Worm (Caenorhabditis elegans): ENCODE results near the gene T16A1.4.

The T16A1.4 gene

DNA sequence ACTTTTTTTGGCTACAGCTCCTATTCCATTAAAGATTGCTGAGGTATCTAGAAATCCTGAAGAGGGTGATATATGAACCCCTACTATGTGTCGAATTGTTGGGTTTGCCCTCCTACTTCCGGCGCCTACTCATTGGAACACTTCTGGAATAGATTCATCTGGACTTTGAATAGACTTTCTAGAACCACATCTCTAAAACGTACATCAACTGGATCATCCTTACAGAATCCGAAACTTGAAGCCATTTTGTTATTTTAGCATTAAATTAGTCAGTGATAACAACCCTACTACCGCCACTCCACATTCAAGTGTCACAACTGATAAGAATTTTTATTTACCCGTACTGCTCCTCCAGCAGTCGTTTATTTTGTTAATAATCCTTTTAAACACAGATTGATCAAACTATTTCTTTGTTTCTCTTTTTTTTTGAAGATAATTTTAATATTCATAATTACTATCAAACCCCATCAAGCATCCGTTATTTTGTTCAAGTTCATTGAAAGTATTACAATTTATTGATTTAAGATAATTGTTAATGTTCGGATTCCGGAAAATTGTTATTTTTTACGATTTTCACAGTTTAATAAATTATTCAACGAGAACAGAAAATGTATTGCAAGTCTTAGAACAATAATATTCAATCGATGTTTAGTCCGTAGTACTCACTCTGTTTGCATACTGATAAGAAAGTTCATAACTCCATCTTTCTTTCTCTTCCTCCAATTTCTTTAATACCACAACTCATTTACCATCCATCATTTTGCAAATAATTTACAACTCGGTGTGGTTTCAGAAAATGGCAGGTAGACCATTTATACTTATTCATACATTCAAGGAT is 18.0 kb downstream of the T16A1.4 start, which contains the start of gene math-42:
math-42 (plus strand) TSS at position 788 of the 838 bp plus-strand sequence.
- TF ChIP-seq ceh-91 (GFP tag; IDR thresholded peaks at IDR 0.05) (no peak), F57C9.4 (tag; optimal IDR thresholded peaks at IDR 0.05) (no peak), F57A8.1 (GFP tag; optimal IDR thresholded peaks at IDR 0.05) (no peak), nhr-80 (tag; optimal IDR thresholded peaks at IDR 0.05) (peak; percentile 27), F10E7.11 (tag; optimal IDR thresholded peaks at IDR 0.05) (no peak), nfya-2 (GFP tag; IDR thresholded peaks at IDR 0.05) (no peak), him-1 (tag; optimal IDR thresholded peaks at IDR 0.05) (no peak)

DNA sequence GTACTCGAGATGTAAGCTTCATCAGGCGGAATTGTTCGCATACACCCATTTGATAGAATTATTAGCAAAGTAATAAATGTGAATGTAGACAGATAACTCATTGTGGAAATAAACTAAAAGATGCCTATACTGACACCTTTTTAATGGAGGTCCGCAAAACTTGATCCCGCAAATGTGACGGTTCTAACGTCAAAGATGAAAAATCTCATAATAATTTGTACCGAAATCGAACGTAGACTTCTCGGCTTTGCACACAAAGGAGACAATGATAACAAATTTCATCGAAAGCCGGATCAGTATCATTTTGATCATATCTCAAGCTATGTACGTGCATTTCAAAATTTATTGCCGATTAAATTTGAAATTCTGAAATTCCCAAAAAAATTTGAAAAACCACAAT is 26.9 kb downstream of the T16A1.4 start, which contains the start of gene R52.4:
R52.4 (minus strand) TSS at position 101 of the 400 bp plus-strand sequence.
- TF ChIP-seq nhr-120 (GFP tag; IDR thresholded peaks at IDR 0.05) = no peak
- no peak for TF ChIP-seq mel-28 (tag; optimal IDR thresholded peaks at IDR 0.05; ENCODE audit: borderline replicate concordance)
- no peak for TF ChIP-seq unc-62 (GFP tag; optimal IDR thresholded peaks at IDR 0.05)
- no peak for TF ChIP-seq ztf-28 (GFP tag; IDR thresholded peaks at IDR 0.05)
- no peak for TF ChIP-seq lsl-1 (GFP tag; optimal IDR thresholded peaks at IDR 0.05)

ce11 chrII:2109943-2110342 is 28.6 kb downstream of the T16A1.4 start, which contains the start of gene R52.5:
TSS of gene R52.5 (minus strand) at chrII:2110043.
- TF ChIP-seq him-1 (tag; optimal IDR thresholded peaks at IDR 0.05) = peak; percentile 52
- TF ChIP-seq atf-7 (tag; optimal IDR thresholded peaks at IDR 0.05) = no peak
- TF ChIP-seq attf-6 (GFP tag; IDR thresholded peaks at IDR 0.05) = no peak

ce11 chrII:2112948-2113347 is 31.6 kb downstream of the T16A1.4 start, which contains the start of gene R52.6:
TSS of gene R52.6 (minus strand) at chrII:2113048.
- TF ChIP-seq F23B12.7 (tag; optimal IDR thresholded peaks at IDR 0.05; ENCODE audit: insufficient read depth) = no peak
- no peak for TF ChIP-seq snpc-4 (GFP tag; optimal IDR thresholded peaks at IDR 0.05)
- no peak for TF ChIP-seq snpc-4 (tag; optimal IDR thresholded peaks at IDR 0.05)

- TF ChIP-seq nhr-27 (tag; optimal IDR thresholded peaks at IDR 0.05) (no peak), bed-2 (GFP tag; IDR thresholded peaks at IDR 0.05) (no peak), lsl-1 (GFP tag; optimal IDR thresholded peaks at IDR 0.05) (no peak), hlh-12 (tag; optimal IDR thresholded peaks at IDR 0.05) (no peak), aptf-3 (GFP tag; IDR thresholded peaks at IDR 0.05) (no peak), B0336.3 (GFP tag; IDR thresholded peaks at IDR 0.05) (no peak), ZK185.1 (tag; optimal IDR thresholded peaks at IDR 0.05; ENCODE audit: poor library complexity, severe bottlenecking) (no peak), nfyb-1 (GFP tag; IDR thresholded peaks at IDR 0.05) (no peak), F55B11.4 (tag; optimal IDR thresholded peaks at IDR 0.05; ENCODE audit: borderline replicate concordance, insufficient read depth) (no peak), rec-8 (tag; optimal IDR thresholded peaks at IDR 0.05) (no peak), lir-1 (GFP tag; conservative IDR thresholded peaks at IDR 0.05) (no peak), madf-6 (GFP tag; IDR thresholded peaks at IDR 0.05) (no peak), ceh-40 (GFP tag; IDR thresholded peaks at IDR 0.05) (no peak), rpc-1 (optimal IDR thresholded peaks at IDR 0.05) (no peak), rpc-1 (tag; optimal IDR thresholded peaks at IDR 0.05) (no peak), dox-1 (GFP tag; IDR thresholded peaks at IDR 0.05) (no peak), attf-5 (GFP tag; optimal IDR thresholded peaks at IDR 0.05) (no peak)
Measured at ce11 chrII:2114488-2114887, 33.1 kb downstream of the T16A1.4 start.
